Fruit fly (Drosophila melanogaster): ENCODE results near the gene Rcd7.

Rcd7 gene

DNA sequence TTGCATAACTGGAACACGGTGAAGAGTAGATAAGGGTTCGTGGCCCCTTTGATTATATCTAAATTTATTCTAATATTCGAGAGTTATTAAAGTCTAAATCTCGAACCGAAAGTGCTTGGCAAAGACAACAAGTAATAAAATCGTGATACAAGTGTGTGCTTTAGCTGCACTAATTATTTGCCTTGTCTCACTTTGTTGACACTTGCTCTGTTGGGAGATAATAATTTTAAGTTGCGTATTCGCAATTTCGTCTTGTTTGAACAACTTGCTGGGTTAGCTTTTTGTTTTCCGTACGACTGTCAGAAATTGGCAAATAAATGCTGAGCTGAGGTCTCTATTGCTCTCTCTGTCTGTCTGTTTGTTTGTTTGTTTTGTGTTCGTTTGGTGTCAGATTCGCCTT is 40.2 kb upstream of the Rcd7 start (continued):
- TF ChIP-seq lab (GFP tag; optimal IDR thresholded peaks at IDR 0.05) (peak; percentile 70), Asciz (GFP tag; optimal IDR thresholded peaks at IDR 0.05) (peak; percentile 14), CG11456 (GFP tag; IDR thresholded peaks at IDR 0.05) (no peak), h (optimal IDR thresholded peaks at IDR 0.05) (no peak), CG6272 (GFP tag; IDR thresholded peaks at IDR 0.05) (no peak), cwo (GFP tag; optimal IDR thresholded peaks at IDR 0.05) (no peak), Sry-δ (GFP tag; optimal IDR thresholded peaks at IDR 0.05) (no peak)

DNA sequence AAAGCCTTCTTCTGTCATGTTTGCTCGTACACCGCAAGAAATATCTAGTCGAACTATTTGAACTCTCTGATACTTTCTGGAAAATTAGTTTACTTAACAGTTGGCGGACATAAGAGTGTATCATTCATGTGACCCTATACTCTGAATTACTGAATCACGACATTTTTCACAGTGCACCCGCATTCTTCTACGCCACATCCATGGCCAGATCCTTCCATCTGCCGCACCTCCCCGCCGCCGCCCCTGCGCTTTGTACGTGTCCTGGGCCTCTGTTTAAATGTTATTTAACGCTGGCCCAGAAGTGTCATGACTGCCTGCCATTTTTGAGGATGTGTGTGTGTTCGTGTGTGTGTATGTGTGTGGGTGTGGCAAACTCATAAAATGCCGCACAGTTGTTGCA is 32.2 kb upstream of the Rcd7 start:
- TF ChIP-seq gsb (GFP tag; IDR thresholded peaks at IDR 0.05) (0 out of 2 replicates have a peak, but pooled peaks have one; percentile 11), Gsc (GFP tag; IDR thresholded peaks at IDR 0.05) (no peak), tin (GFP tag; optimal IDR thresholded peaks at IDR 0.05) (no peak), ase (GFP tag; IDR thresholded peaks at IDR 0.05) (0 out of 3 replicates have a peak, but pooled peaks have one; percentile 10), Rfx (GFP tag; IDR thresholded peaks at IDR 0.05) (0 out of 2 replicates have a peak, but pooled peaks have one; percentile 32), dysf (GFP tag; IDR thresholded peaks at IDR 0.05) (0 out of 3 replicates have a peak, but pooled peaks have one; percentile 19), CG18599 (GFP tag; optimal IDR thresholded peaks at IDR 0.05) (peak; percentile 16), slbo (GFP tag; IDR thresholded peaks at IDR 0.05) (peak; percentile 26; the same call in 1 of the 2 replicates), CG4854 (GFP tag; optimal IDR thresholded peaks at IDR 0.05) (no peak), CG10209 (GFP tag; optimal IDR thresholded peaks at IDR 0.05) (no peak), Ets65A (GFP tag) (peak; percentile 64), Med (GFP tag) (peak; percentile 65), CG8290 (GFP tag; optimal IDR thresholded peaks at IDR 0.05) (no peak), CG8290 (tag; optimal IDR thresholded peaks at IDR 0.05) (peak in 1 of 2 experiments; percentile 37)

DNA sequence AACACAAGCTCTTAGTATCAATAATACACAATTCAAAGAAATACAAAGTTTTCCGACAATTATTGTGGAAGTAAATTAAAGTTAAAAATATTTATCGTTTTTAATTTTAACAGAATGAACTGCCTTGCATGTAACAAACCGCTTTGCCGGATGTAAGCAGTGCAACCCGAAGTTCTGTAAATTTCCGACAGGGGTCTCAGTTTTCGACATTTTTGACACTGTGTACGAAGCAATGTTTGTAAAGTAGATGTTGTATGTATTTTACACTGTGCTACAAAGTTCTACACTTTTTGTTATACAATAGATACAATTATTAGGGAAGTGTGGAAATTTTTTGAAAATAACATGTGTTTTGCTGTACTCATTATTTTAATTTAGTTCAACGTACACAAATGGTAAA is 28.4 kb upstream of the Rcd7 start:
- TF ChIP-seq ara (GFP tag; IDR thresholded peaks at IDR 0.05) (peak; percentile 75; the same call in 1 of the 2 replicates), CHES-1-like (GFP tag; optimal IDR thresholded peaks at IDR 0.05) (peak; percentile 85), D19A (tag; optimal IDR thresholded peaks at IDR 0.05) (peak; percentile 62), danr (GFP tag; IDR thresholded peaks at IDR 0.05) (peak; percentile 80), crp (GFP tag; optimal IDR thresholded peaks at IDR 0.05) (peak in 1 of 2 experiments; percentile 50), CG8765 (GFP tag; IDR thresholded peaks at IDR 0.05) (peak; percentile 31; the same call in 1 of the 2 replicates), unc-4 (GFP tag; IDR thresholded peaks at IDR 0.05; ENCODE audit: partially characterized antibody) (no peak), sug (tag; optimal IDR thresholded peaks at IDR 0.05) (peak; percentile 82), kah (GFP tag; optimal IDR thresholded peaks at IDR 0.05) (no peak), so (GFP tag; IDR thresholded peaks at IDR 0.05) (0 out of 3 replicates have a peak, but pooled peaks have one; percentile 65), gt (GFP tag; IDR thresholded peaks at IDR 0.05) (peak; percentile 84), CG14441 (GFP tag; IDR thresholded peaks at IDR 0.05) (peak; percentile 92), CG9876 (GFP tag; optimal IDR thresholded peaks at IDR 0.05) (peak; percentile 94), tgo (GFP tag; IDR thresholded peaks at IDR 0.05) (peak; percentile 91), D (optimal IDR thresholded peaks at IDR 0.05) (no peak), D (GFP tag; optimal IDR thresholded peaks at IDR 0.05) (peak; percentile 73), CG6654 (GFP tag; optimal IDR thresholded peaks at IDR 0.05) (peak; percentile 69), Fer1 (GFP tag; optimal IDR thresholded peaks at IDR 0.05) (no peak), cas (GFP tag; IDR thresholded peaks at IDR 0.05) (peak; percentile 84; the same call in 1 of the 2 replicates), tin (GFP tag; optimal IDR thresholded peaks at IDR 0.05) (peak; percentile 91), abd-A (tag; optimal IDR thresholded peaks at IDR 0.05) (no peak), otp (GFP tag; IDR thresholded peaks at IDR 0.05) (peak; percentile 90), Ada2b (GFP tag; IDR thresholded peaks at IDR 0.05) (peak; percentile 80; the same call in 1 of the 2 replicates), CG2129 (GFP tag; IDR thresholded peaks at IDR 0.05; ENCODE audit: partially characterized antibody) (no peak), luna (GFP tag; optimal IDR thresholded peaks at IDR 0.05) (peak; percentile 95), CG9932 (GFP tag; IDR thresholded peaks at IDR 0.05) (peak; percentile 92), Meics (GFP tag; optimal IDR thresholded peaks at IDR 0.05) (peak; percentile 92), mirr (GFP tag; optimal IDR thresholded peaks at IDR 0.05) (peak; percentile 90), chinmo (GFP tag; IDR thresholded peaks at IDR 0.05; ENCODE audit: partially characterized antibody) (no peak), CG42726 (GFP tag; IDR thresholded peaks at IDR 0.05; ENCODE audit: partially characterized antibody) (peak; percentile 75; the same call in 1 of the 2 replicates)

Data from whole organism, embryonic.